Worm (Caenorhabditis elegans) whole organism, midembryonic: ENCODE results near the gene T19D7.7.

ENCODE experiments used
- med-1 ChIP-seq: sonication (generic microtip); optimal IDR thresholded peaks from 2 replicates; lab custom pipeline; 2017; ENCODE audit warnings: missing genetic modification characterization, mild to moderate bottlenecking, missing compliant biosample characterization, antibody characterized with exemption, missing genetic modification reagents; ENCODE audit not compliant: insufficient read depth
- ztf-29 ChIP-seq: fragments of 200-800 bp; sonication (Bioruptor generic); IDR thresholded peaks from 2 replicates; pipeline ENCODE4 v1.3.6; 2022; ENCODE audit warnings: missing genetic modification reagents, missing genetic modification characterization, missing compliant biosample characterization

DNA sequence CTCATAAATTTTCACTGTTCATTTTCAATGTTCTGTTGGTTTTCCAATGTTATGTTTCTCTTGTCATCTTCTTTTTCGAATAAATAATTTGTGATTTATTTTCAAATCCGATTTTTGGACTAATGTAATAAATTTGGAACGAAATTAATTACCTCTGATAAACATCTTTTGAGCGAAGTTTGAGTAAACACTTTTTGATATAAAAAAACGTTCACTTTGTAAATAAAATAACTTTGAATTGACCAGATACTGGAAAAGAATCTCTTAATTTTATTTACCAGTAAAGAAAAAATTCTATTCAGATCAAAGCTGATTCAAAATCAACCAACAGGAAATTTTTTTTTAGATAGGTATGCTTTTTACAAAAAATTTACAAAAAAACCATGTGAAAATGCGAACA lies 9.0 kb downstream of the T19D7.7 start, which contains the start of gene lgc-32:
- TF ChIP-seq ztf-29 (GFP tag; lab: Robert Waterston, UW) (no peak), med-1 (GFP tag; lab: Kevin White, UChicago) (no peak)
